Fruit fly (Drosophila melanogaster) whole organism, wandering third instar larva: ENCODE results near the gene Cp7Fb.

Experiments used
- CG32264 ChIP-seq: fragments of 200-800 bp; sonication (Bioruptor generic); optimal IDR thresholded peaks from 2 replicates; lab custom pipeline; 2016; ENCODE audit warnings: missing biosample characterization, missing genetic modification characterization
- Hr78 ChIP-seq: fragments of >200 bp; optimal IDR thresholded peaks from 2 replicates; lab custom pipeline; 2017; ENCODE audit warnings: missing biosample characterization, missing genetic modification characterization
- sage ChIP-seq: fragments of 200-800 bp; sonication (Bioruptor generic); optimal IDR thresholded peaks from 2 replicates; lab custom pipeline; 2016; ENCODE audit warnings: missing biosample characterization, mild to moderate bottlenecking, missing genetic modification characterization
- sv ChIP-seq: fragments of 200-800 bp; sonication (Bioruptor generic); optimal IDR thresholded peaks from 3 replicates; lab custom pipeline; 2016; ENCODE audit warnings: missing biosample characterization, missing genetic modification characterization

DNA sequence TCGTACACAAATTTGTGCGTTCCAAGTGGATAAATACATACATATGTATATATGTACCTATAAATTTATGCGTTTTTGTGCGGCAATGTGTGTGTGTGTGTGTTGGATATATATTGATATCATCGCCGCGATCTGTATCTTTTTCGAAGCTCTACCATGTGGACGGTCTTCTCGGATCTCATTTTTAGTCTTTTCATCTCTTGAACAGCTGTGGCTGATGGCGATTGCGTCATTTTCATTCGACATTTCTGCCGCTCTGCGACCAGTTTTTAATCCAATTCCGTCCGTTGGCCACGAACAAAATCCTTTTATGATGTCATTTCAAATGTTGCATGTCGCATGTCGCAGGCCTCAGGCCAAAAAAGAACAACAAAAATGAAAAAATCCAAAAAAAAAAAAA, 46.9 kb downstream of the Cp7Fb start:
- TF ChIP-seq CG32264 (GFP tag; lab: Kevin White, UChicago) (no peak), Hr78 (GFP tag; lab: Kevin White, UChicago) (no peak), sage (GFP tag; lab: Kevin White, UChicago) (no peak), sv (no peak)
